Worm (Caenorhabditis elegans) whole organism, early embryonic: ENCODE data around the gene gcy-37.

Experiments
- B0310.2 ChIP-seq: sonication (generic microtip); optimal IDR thresholded peaks from 2 replicates; lab custom pipeline; 2016; ENCODE audit warnings: mild to moderate bottlenecking, missing genetic modification characterization, missing compliant biosample characterization
- ama-1 ChIP-seq: fragments of 150-350 bp; optimal IDR thresholded peaks from 2 replicates; lab custom pipeline; 2014
- ets-7 ChIP-seq: sonication (generic microtip); optimal IDR thresholded peaks from 2 replicates; lab custom pipeline; 2016; ENCODE audit warnings: missing genotype, missing genetic modification characterization, missing compliant biosample characterization
- hmbx-1 ChIP-seq: sonication (generic microtip); optimal IDR thresholded peaks from 2 replicates; lab custom pipeline; 2016; ENCODE audit warnings: mild to moderate bottlenecking, missing genetic modification characterization, missing compliant biosample characterization
- hmg-4 ChIP-seq: fragments of 200-800 bp; sonication (Bioruptor generic); optimal IDR thresholded peaks from 2 replicates; lab custom pipeline; 2018; ENCODE audit warnings: mild to moderate bottlenecking, missing genetic modification characterization, missing compliant biosample characterization
- hnd-1 ChIP-seq: sonication (generic microtip); optimal IDR thresholded peaks from 2 replicates; lab custom pipeline; 2016; ENCODE audit warnings: missing genetic modification characterization, missing compliant biosample characterization
- scrt-1 ChIP-seq: fragments of 200-800 bp; sonication (Bioruptor generic); IDR thresholded peaks from 2 replicates; pipeline ENCODE4 v1.3.6; 2022; ENCODE audit warnings: missing genetic modification characterization, missing compliant biosample characterization
- sea-1 ChIP-seq: fragments of 200-800 bp; sonication (Bioruptor generic); conservative IDR thresholded peaks from 2 replicates; pipeline ENCODE4 v1.3.6; 2022; ENCODE audit warnings: missing genetic modification characterization, missing compliant biosample characterization
- tbx-11 ChIP-seq: fragments of 200-800 bp; sonication (Bioruptor generic); IDR thresholded peaks from 2 replicates; pipeline ENCODE4 v1.3.6; 2022; ENCODE audit warnings: missing genetic modification characterization, missing compliant biosample characterization
- tbx-37 ChIP-seq: fragments of 200-800 bp; sonication (Bioruptor generic); conservative IDR thresholded peaks from 2 replicates; pipeline ENCODE4 v1.3.6; 2022; ENCODE audit warnings: missing genetic modification reagents, missing genetic modification characterization, missing compliant biosample characterization

DNA sequence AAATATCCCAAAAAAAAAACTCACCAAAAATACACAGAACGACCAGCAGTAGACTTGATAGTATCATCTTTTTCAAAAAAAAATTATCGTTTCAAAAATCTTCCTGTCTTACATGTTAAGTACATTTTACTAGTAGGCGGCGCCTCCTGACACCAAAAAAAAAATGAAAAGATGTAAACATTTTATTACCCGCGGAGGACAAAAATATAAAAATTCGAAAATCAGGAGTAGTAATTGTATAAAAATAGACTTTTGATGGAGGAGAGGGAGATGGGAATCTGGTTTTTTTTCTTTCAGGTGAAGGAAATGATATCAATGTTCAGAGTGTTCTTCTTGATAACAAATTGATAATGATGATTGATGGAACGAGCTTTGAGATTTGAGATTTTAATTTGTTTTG is 56.2 kb downstream of the gcy-37 start, which contains the start of gene C23H5.15:
- TF ChIP-seq B0310.2 (tag; lab: Kevin White, UChicago): no peak
- TF ChIP-seq ama-1 (lab: Kevin White, UChicago): no peak
- no peak for TF ChIP-seq hmbx-1 (tag; lab: Kevin White, UChicago)
- TF ChIP-seq tbx-11: no peak
- no peak for TF ChIP-seq hmg-4 (GFP tag; lab: Kevin White, UChicago)
- no peak for TF ChIP-seq sea-1 (GFP tag; lab: Robert Waterston, UW)
- no peak for TF ChIP-seq ets-7
- no peak for TF ChIP-seq tbx-37 (GFP tag; lab: Robert Waterston, UW)
- TF ChIP-seq hnd-1 (tag; lab: Kevin White, UChicago): no peak
- TF ChIP-seq scrt-1 (GFP tag; lab: Robert Waterston, UW): no peak
